Worm (Caenorhabditis elegans) whole organism, L3 larva: ENCODE measurements around the gene Y39B6A.42.
"Not testable (repeated sequence)": the region's sequence is repeated elsewhere in the genome, so short reads cannot be mapped to it uniquely, and the experiment has no call there.

ENCODE experiments used
- R02D3.7 ChIP-seq: fragments of 150-350 bp; optimal IDR thresholded peaks from 2 replicates; lab custom pipeline; 2014; ENCODE audit warnings: missing biosample characterization, missing genetic modification characterization
- ZK546.5 ChIP-seq: sonication (generic microtip); optimal IDR thresholded peaks from 2 replicates; lab custom pipeline; 2017; ENCODE audit warnings: missing biosample characterization, missing genetic modification characterization
- ceh-82 ChIP-seq: fragments of 150-350 bp; optimal IDR thresholded peaks from 2 replicates; lab custom pipeline; 2014; ENCODE audit warnings: missing biosample characterization, missing genetic modification characterization
- ceh-9 ChIP-seq: sonication (generic microtip); optimal IDR thresholded peaks from 2 replicates; lab custom pipeline; 2018; ENCODE audit warnings: missing biosample characterization, missing genetic modification characterization
- daf-12 ChIP-seq: fragments of 150-350 bp; optimal IDR thresholded peaks from 2 replicates; lab custom pipeline; 2014; ENCODE audit warnings: missing biosample characterization, missing genetic modification reagents, missing genetic modification characterization
- eor-1 ChIP-seq, 2 experiments: fragments of 150-350 bp; optimal IDR thresholded peaks; 2 replicates each; lab custom pipeline; 2014 to 2018; ENCODE audit warnings: missing biosample characterization in 2 of 2, missing genetic modification characterization in 2 of 2
- nfya-1 ChIP-seq: sonication (generic microtip); optimal IDR thresholded peaks from 2 replicates; lab custom pipeline; 2017; ENCODE audit warnings: missing genetic modification characterization, mild to moderate bottlenecking, missing compliant biosample characterization, antibody characterized with exemption, moderate library complexity; ENCODE audit not compliant: insufficient read depth
- nhr-11 ChIP-seq: fragments of 150-350 bp; optimal IDR thresholded peaks from 2 replicates; lab custom pipeline; 2014; ENCODE audit warnings: missing biosample characterization, missing genetic modification characterization
- pqm-1 ChIP-seq: fragments of 150-350 bp; optimal IDR thresholded peaks from 2 replicates; lab custom pipeline; 2017; ENCODE audit warnings: missing biosample characterization, missing genetic modification characterization, inconsistent platforms
- ztf-11 ChIP-seq: fragments of 150-350 bp; optimal IDR thresholded peaks from 2 replicates; lab custom pipeline; 2014; ENCODE audit warnings: missing biosample characterization, missing genetic modification characterization

DNA sequence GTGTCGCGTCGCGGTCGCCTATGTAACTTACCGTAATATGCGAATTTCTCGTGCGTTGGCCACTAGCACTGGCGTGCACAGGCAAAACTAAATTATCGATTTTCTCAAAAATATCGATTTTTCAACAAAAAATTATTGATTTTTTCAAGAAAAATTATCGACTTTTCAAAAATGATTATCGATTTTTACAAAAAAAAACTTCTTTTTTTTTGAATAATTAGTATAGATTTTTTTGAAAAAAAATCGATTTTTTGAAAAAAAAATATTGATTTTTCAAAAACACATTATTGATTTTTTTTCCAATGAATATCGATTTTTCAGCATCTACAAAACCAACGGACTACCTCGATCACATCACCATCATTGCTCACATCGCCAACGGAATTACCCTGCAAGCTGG, 45.5 kb upstream of the Y39B6A.42 start:
- TF ChIP-seq ztf-11 (tag; lab: Kevin White, UChicago); pqm-1 (tag; lab: Kevin White, UChicago); eor-1 (tag; optimal IDR thresholded peaks at IDR 0.05; lab: Kevin White, UChicago); daf-12; ZK546.5 (tag; lab: Kevin White, UChicago); ceh-82 (tag; lab: Kevin White, UChicago); ceh-9; R02D3.7 (tag; lab: Kevin White, UChicago); nhr-11; nfya-1 (tag; lab: Kevin White, UChicago): not testable (repeated sequence)
